Fruit fly (Drosophila melanogaster) whole organism, embryonic: ENCODE measurements around the gene CG31493.

Experiments
- CG10654 ChIP-seq: fragments of 200-800 bp; sonication (Bioruptor generic); optimal IDR thresholded peaks from 2 replicates; lab custom pipeline; 2016; ENCODE audit warnings: missing biosample characterization, missing genetic modification characterization
- CG11456 ChIP-seq: fragments of 200-800 bp; sonication (Bioruptor generic); IDR thresholded peaks from 3 replicates; pipeline ENCODE4 v1.3.6; 2022; ENCODE audit warnings: missing biosample characterization, missing genetic modification characterization
- CG12744 ChIP-seq: fragments of 200-800 bp; sonication (Bioruptor generic); optimal IDR thresholded peaks from 2 replicates; lab custom pipeline; 2016; ENCODE audit warnings: missing biosample characterization, missing genetic modification characterization
- CG13287 ChIP-seq: fragments of 200-800 bp; sonication (Bioruptor generic); IDR thresholded peaks from 2 replicates; pipeline ENCODE4 v1.3.6; 2022; ENCODE audit warnings: missing biosample characterization, missing genetic modification characterization; ENCODE audit not compliant: partially characterized antibody
- CG13894 ChIP-seq: fragments of 200-800 bp; sonication (Bioruptor generic); optimal IDR thresholded peaks from 3 replicates; lab custom pipeline; 2018; ENCODE audit warnings: missing biosample characterization, mild to moderate bottlenecking, missing genetic modification characterization, moderate library complexity
- CG14710 ChIP-seq: fragments of 200-800 bp; sonication (Bioruptor generic); optimal IDR thresholded peaks from 3 replicates; lab custom pipeline; 2019; ENCODE audit warnings: missing biosample characterization, mild to moderate bottlenecking, missing genetic modification characterization, moderate library complexity
- CG17328 ChIP-seq: fragments of 200-800 bp; sonication (Bioruptor generic); IDR thresholded peaks from 2 replicates; pipeline ENCODE4 v1.3.6; 2022; ENCODE audit warnings: missing biosample characterization, missing genetic modification characterization
- CG18262 ChIP-seq: fragments of 200-800 bp; optimal IDR thresholded peaks from 3 replicates; lab custom pipeline; 2019; ENCODE audit warnings: missing biosample characterization, mild to moderate bottlenecking, missing genetic modification characterization, moderate library complexity
- CG1832 ChIP-seq: fragments of 200-800 bp; sonication (Bioruptor generic); optimal IDR thresholded peaks from 2 replicates; lab custom pipeline; 2017; ENCODE audit warnings: missing biosample characterization, mild to moderate bottlenecking, missing genetic modification characterization, inconsistent platforms
- CG18599 ChIP-seq: fragments of 200-800 bp; sonication (Bioruptor generic); optimal IDR thresholded peaks from 3 replicates; lab custom pipeline; 2017; ENCODE audit warnings: missing biosample characterization, missing genetic modification characterization, mild to moderate bottlenecking, moderate library complexity, missing genetic modification reagents
- CG18619 ChIP-seq: fragments of 200-800 bp; sonication (Bioruptor generic); optimal IDR thresholded peaks from 3 replicates; lab custom pipeline; 2017; ENCODE audit warnings: missing biosample characterization, mild to moderate bottlenecking, missing genetic modification characterization
- CG2116 ChIP-seq: fragments of 200-800 bp; sonication (Bioruptor generic); optimal IDR thresholded peaks from 3 replicates; lab custom pipeline; 2018; ENCODE audit warnings: missing biosample characterization, mild to moderate bottlenecking, missing genetic modification characterization
- CG2199 ChIP-seq: fragments of 200-800 bp; sonication (Bioruptor generic); IDR thresholded peaks from 3 replicates; pipeline ENCODE4 v1.3.6; 2022; ENCODE audit warnings: missing biosample characterization, missing genetic modification characterization
- CG2875 ChIP-seq: fragments of 200-800 bp; sonication (Bioruptor generic); optimal IDR thresholded peaks from 2 replicates; lab custom pipeline; 2017; ENCODE audit warnings: missing biosample characterization, mild to moderate bottlenecking, missing genetic modification characterization, missing genetic modification reagents
- CG30431 ChIP-seq: fragments of 200-800 bp; sonication (Bioruptor generic); optimal IDR thresholded peaks from 2 replicates; lab custom pipeline; 2017; ENCODE audit warnings: missing biosample characterization, missing genetic modification characterization
- CG3163 ChIP-seq: fragments of 200-800 bp; sonication (Bioruptor generic); optimal IDR thresholded peaks from 3 replicates; lab custom pipeline; 2016; ENCODE audit warnings: missing biosample characterization, missing genetic modification characterization
- CG34422 ChIP-seq: fragments of 200-800 bp; sonication (Bioruptor generic); IDR thresholded peaks from 3 replicates; pipeline ENCODE4 v1.3.6; 2022; ENCODE audit warnings: missing biosample characterization, missing genetic modification characterization
- CG3726 ChIP-seq: fragments of 200-800 bp; sonication (Bioruptor generic); IDR thresholded peaks from 3 replicates; pipeline ENCODE4, ENCODE4 v1.3.6; 2022; ENCODE audit warnings: missing biosample characterization, missing genetic modification characterization
- CG3847 ChIP-seq: fragments of 200-800 bp; sonication (Bioruptor generic); IDR thresholded peaks from 2 replicates; pipeline ENCODE4 v1.3.6; 2022; ENCODE audit warnings: missing biosample characterization, missing genetic modification characterization
- CG6175 ChIP-seq: fragments of 200-800 bp; sonication (Bioruptor generic); IDR thresholded peaks from 3 replicates; pipeline ENCODE4 v1.3.6; 2022; ENCODE audit warnings: missing biosample characterization, missing genetic modification characterization
- CG6689 ChIP-seq: fragments of 200-800 bp; sonication (Bioruptor generic); IDR thresholded peaks from 2 replicates; pipeline ENCODE4 v1.3.6; 2022; ENCODE audit warnings: missing biosample characterization, missing genetic modification characterization
- CG7357 ChIP-seq: fragments of 200-800 bp; sonication (Bioruptor generic); IDR thresholded peaks from 3 replicates; pipeline ENCODE4 v1.3.6; 2022; ENCODE audit warnings: missing biosample characterization, missing genetic modification characterization
- CG7987 ChIP-seq: fragments of 200-800 bp; sonication (Bioruptor generic); optimal IDR thresholded peaks from 2 replicates; lab custom pipeline; 2018; ENCODE audit warnings: missing biosample characterization, mild to moderate bottlenecking, missing genetic modification characterization, moderate library complexity
- CG9215 ChIP-seq: fragments of 200-800 bp; sonication (Bioruptor generic); IDR thresholded peaks from 2 replicates; pipeline ENCODE4 v1.3.6; 2022; ENCODE audit warnings: missing biosample characterization, missing genetic modification characterization
- CG9727 ChIP-seq: fragments of 200-800 bp; sonication (Bioruptor generic); optimal IDR thresholded peaks from 3 replicates; lab custom pipeline; 2017; ENCODE audit warnings: missing biosample characterization, mild to moderate bottlenecking, missing genetic modification characterization
- CoRest ChIP-seq: fragments of 200-800 bp; sonication (Bioruptor generic); optimal IDR thresholded peaks from 3 replicates; lab custom pipeline; 2018; ENCODE audit warnings: missing biosample characterization, mild to moderate bottlenecking, missing genetic modification characterization, moderate library complexity
- GATAe ChIP-seq: fragments of 200-800 bp; sonication (Bioruptor generic); conservative IDR thresholded peaks from 2 replicates; pipeline ENCODE4 v1.3.6; 2022; ENCODE audit warnings: missing biosample characterization, missing genetic modification characterization
- HLH4C ChIP-seq: fragments of 200-800 bp; sonication (Bioruptor generic); IDR thresholded peaks from 3 replicates; pipeline ENCODE4 v1.3.6; 2022; ENCODE audit warnings: missing biosample characterization, missing genetic modification characterization; ENCODE audit not compliant: partially characterized antibody
- Lhr ChIP-seq: fragments of 200-800 bp; sonication (Bioruptor generic); optimal IDR thresholded peaks from 3 replicates; lab custom pipeline; 2017; ENCODE audit warnings: mild to moderate bottlenecking, missing biosample characterization, missing genetic modification reagents, missing genetic modification characterization
- Nf-YC ChIP-seq: fragments of 200-800 bp; optimal IDR thresholded peaks from 3 replicates; lab custom pipeline; 2019; ENCODE audit warnings: missing biosample characterization, mild to moderate bottlenecking, missing genetic modification characterization, moderate library complexity
- Sry-δ ChIP-seq: fragments of 200-800 bp; sonication (Bioruptor generic); optimal IDR thresholded peaks from 2 replicates; lab custom pipeline; 2016; ENCODE audit warnings: missing biosample characterization, missing genetic modification characterization
- Ssrp ChIP-seq: fragments of 200-800 bp; sonication (Bioruptor generic); optimal IDR thresholded peaks from 2 replicates; lab custom pipeline; 2018; ENCODE audit warnings: missing biosample characterization, mild to moderate bottlenecking, missing genetic modification characterization, moderate library complexity
- abd-A ChIP-seq: fragments of 200-800 bp; sonication (Bioruptor generic); optimal IDR thresholded peaks from 3 replicates; lab custom pipeline; 2019; ENCODE audit warnings: missing biosample characterization, mild to moderate bottlenecking, missing genetic modification characterization, moderate library complexity
- bab2 ChIP-seq: fragments of 200-800 bp; sonication (Bioruptor generic); optimal IDR thresholded peaks from 2 replicates; lab custom pipeline; 2016; ENCODE audit warnings: missing biosample characterization, missing genetic modification characterization
- chinmo ChIP-seq: fragments of 200-800 bp; sonication (Bioruptor generic); IDR thresholded peaks from 4 replicates; pipeline ENCODE4 v1.3.6; 2022; ENCODE audit warnings: missing biosample characterization, missing genetic modification characterization; ENCODE audit not compliant: partially characterized antibody
- ewg ChIP-seq: fragments of 200-800 bp; sonication (Bioruptor generic); optimal IDR thresholded peaks from 3 replicates; lab custom pipeline; 2017; ENCODE audit warnings: mild to moderate bottlenecking, missing biosample characterization, missing genetic modification reagents, missing genetic modification characterization
- eyg ChIP-seq: fragments of 200-800 bp; sonication (Bioruptor generic); optimal IDR thresholded peaks from 3 replicates; lab custom pipeline; 2016; ENCODE audit warnings: missing biosample characterization, missing genetic modification characterization
- grau ChIP-seq: fragments of 200-800 bp; optimal IDR thresholded peaks from 3 replicates; lab custom pipeline; 2019; ENCODE audit warnings: missing biosample characterization, mild to moderate bottlenecking, missing genetic modification characterization, moderate library complexity
- kni ChIP-seq: fragments of 200-800 bp; sonication (Bioruptor generic); optimal IDR thresholded peaks from 3 replicates; lab custom pipeline; 2017; ENCODE audit warnings: mild to moderate bottlenecking, missing biosample characterization, missing genetic modification reagents, missing genetic modification characterization
- lola ChIP-seq, 3 experiments: fragments of >200 bp in 2 of 3; fragments of 200-800 bp in 1 of 3; sonication (Bioruptor generic) in 1 of 3; optimal IDR thresholded peaks; 2 replicates each; lab custom pipeline; 2017 to 2019; ENCODE audit warnings: missing biosample characterization in 3 of 3, missing genetic modification characterization in 3 of 3, mild to moderate bottlenecking in 1 of 3, moderate library complexity in 1 of 3
- oc ChIP-seq: fragments of 200-800 bp; sonication (Bioruptor generic); optimal IDR thresholded peaks from 2 replicates; lab custom pipeline; 2018; ENCODE audit warnings: missing biosample characterization, mild to moderate bottlenecking, missing genetic modification characterization, moderate library complexity
- pita ChIP-seq: fragments of 200-800 bp; sonication (Bioruptor generic); optimal IDR thresholded peaks from 2 replicates; lab custom pipeline; 2017; ENCODE audit warnings: missing biosample characterization, mild to moderate bottlenecking, missing genetic modification characterization
- prd ChIP-seq, 3 experiments: fragments of >200 bp in 2 of 3; fragments of 200-800 bp in 1 of 3; sonication (Bioruptor generic) in 1 of 3; optimal IDR thresholded peaks in 2 of 3; IDR thresholded peaks in 1 of 3; 2 replicates in 2 of 3; 3 replicates in 1 of 3; pipeline versions ENCODE4 v1.3.6 to Lab custom; 2017 to 2022; ENCODE audit warnings: missing biosample characterization in 1 of 3, missing genetic modification characterization in 1 of 3
- row ChIP-seq: fragments of 200-800 bp; sonication (Bioruptor generic); IDR thresholded peaks from 3 replicates; pipeline ENCODE4 v1.3.6; 2022; ENCODE audit warnings: missing biosample characterization, missing genetic modification characterization
- run ChIP-seq: fragments of 200-800 bp; sonication (Bioruptor generic); optimal IDR thresholded peaks from 3 replicates; lab custom pipeline; 2018; ENCODE audit warnings: missing biosample characterization, mild to moderate bottlenecking, missing genetic modification characterization
- seq ChIP-seq: fragments of 200-800 bp; sonication (Bioruptor generic); IDR thresholded peaks from 2 replicates; pipeline ENCODE4 v1.3.6; 2022; ENCODE audit warnings: missing biosample characterization, missing genetic modification characterization
- ssp ChIP-seq: fragments of 200-800 bp; sonication (Bioruptor generic); IDR thresholded peaks from 2 replicates; pipeline ENCODE4 v1.3.6; 2022; ENCODE audit warnings: missing biosample characterization, missing genetic modification characterization
- zf30C ChIP-seq: fragments of 200-800 bp; sonication (Bioruptor generic); optimal IDR thresholded peaks from 3 replicates; lab custom pipeline; 2018; ENCODE audit warnings: missing biosample characterization, mild to moderate bottlenecking, missing genetic modification characterization

The CG31493 gene

DNA sequence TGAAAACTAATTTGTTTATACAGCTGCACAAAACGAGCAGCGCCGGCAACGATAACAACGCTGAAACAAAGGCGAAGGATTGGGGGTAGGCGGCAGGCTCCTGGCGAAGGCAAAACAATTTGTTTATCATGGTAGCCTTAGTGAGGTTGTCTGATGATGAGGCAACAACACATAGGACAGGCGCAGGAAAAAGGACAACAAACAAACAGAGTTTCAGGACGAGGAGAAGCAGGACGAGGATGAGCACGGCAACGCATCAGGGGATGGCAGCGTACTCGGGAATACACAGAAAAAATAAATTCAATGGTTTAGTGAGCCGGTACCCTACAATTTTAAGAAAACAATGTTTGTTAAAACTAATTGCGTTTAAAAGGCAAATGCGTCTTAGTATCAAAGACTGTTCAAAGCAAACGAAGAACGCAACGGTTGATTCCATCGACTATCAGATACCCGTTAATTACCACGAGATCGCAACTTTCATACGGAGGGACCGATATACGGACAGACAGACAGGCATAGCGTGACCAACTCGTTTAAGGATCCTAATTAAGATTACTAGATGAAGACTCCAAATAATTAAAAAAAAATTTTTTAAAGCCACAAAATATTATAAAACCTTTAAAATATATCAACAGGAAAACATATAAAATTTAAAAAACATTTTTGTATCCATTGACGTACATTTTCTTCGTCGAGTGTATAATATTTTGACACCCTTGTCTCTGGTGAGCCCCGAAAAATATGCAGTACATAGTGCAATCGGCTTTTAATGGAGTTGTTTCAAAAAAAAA is 3.5 kb downstream of the CG31493 start (continued):
- TF ChIP-seq CG18599 (GFP tag; lab: Kevin White, UChicago) (no peak), CG3726 (no peak), GATAe (GFP tag; lab: Robert Waterston, UW) (no peak), CG2875 (GFP tag; lab: Kevin White, UChicago) (no peak), CG18262 (peak; percentile 54), pita (GFP tag; lab: Kevin White, UChicago) (no peak), CG13287 (GFP tag; lab: Robert Waterston, UW) (no peak), CG30431 (GFP tag; lab: Kevin White, UChicago) (no peak), run (tag; lab: Kevin White, UChicago) (no peak), CG3163 (GFP tag; lab: Kevin White, UChicago) (no peak), CG1832 (GFP tag; lab: Kevin White, UChicago) (no peak), row (GFP tag; lab: Robert Waterston, UW) (0 out of 3 replicates have a peak, but pooled peaks have one; percentile 16), Ssrp (tag; lab: Kevin White, UChicago) (peak; percentile 3), CG14710 (tag; lab: Kevin White, UChicago) (peak; percentile 40), CG13894 (no peak), grau (tag; lab: Kevin White, UChicago) (no peak), Lhr (GFP tag; lab: Kevin White, UChicago) (no peak), CG10654 (GFP tag; lab: Kevin White, UChicago) (no peak), prd (optimal IDR thresholded peaks at IDR 0.05; lab: Kevin White, UChicago) (no peak), prd (GFP tag; IDR thresholded peaks at IDR 0.05; lab: Robert Waterston, UW) (peak; percentile 14; the same call in 1 of the 3 replicates), CG6175 (no peak), CG11456 (GFP tag; lab: Robert Waterston, UW) (no peak), lola (GFP tag; optimal IDR thresholded peaks at IDR 0.05; lab: Kevin White, UChicago) (peak in 1 of 3 experiments; percentile 60), CG6689 (GFP tag; lab: Robert Waterston, UW) (0 out of 2 replicates have a peak, but pooled peaks have one; percentile 18), zf30C (peak; percentile 62), CG17328 (GFP tag; lab: Robert Waterston, UW) (no peak), eyg (GFP tag; lab: Kevin White, UChicago) (no peak), CG9215 (GFP tag; lab: Robert Waterston, UW) (no peak), CG2199 (GFP tag; lab: Robert Waterston, UW) (no peak), CG3847 (GFP tag; lab: Robert Waterston, UW) (no peak), Sry-δ (no peak), kni (no peak), CG9727 (peak; percentile 53), bab2 (no peak), CG12744 (no peak)

DNA sequence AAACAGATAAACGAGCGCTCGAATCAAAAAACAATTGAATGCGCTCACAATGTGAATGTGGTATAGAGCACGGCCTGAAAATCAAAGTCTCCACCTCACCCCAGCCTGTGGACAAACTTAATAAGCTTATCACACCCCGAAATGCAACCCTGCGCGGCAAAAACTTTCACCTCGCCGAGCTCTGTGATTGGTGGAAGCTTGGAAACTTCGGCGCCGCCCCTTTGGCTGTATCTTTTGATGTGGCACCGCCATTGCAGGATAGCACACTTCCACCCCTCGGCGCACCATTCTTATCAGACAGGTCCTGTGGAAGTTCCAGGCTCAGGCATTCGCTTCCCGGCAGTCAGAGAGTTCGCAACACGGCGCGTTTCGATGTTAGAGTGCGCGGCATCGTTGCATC is 4.5 kb downstream of the CG31493 start, which contains the start of gene Fer1:
Gene Fer1, plus strand, starts transcription at position 326 of the 400 bp plus-strand sequence.
- TF ChIP-seq CG7987 (GFP tag; lab: Kevin White, UChicago) (no peak), abd-A (tag; lab: Kevin White, UChicago) (no peak), oc (tag; lab: Kevin White, UChicago) (peak; percentile 34), CG34422 (0 out of 3 replicates have a peak, but pooled peaks have one; percentile 11), CG9215 (GFP tag; lab: Robert Waterston, UW) (no peak), ssp (GFP tag; lab: Robert Waterston, UW) (peak; percentile 39; the same call in 1 of the 2 replicates), seq (GFP tag; lab: Robert Waterston, UW) (peak; percentile 59; the same call in 1 of the 2 replicates), CG2875 (GFP tag; lab: Kevin White, UChicago) (no peak), CG18619 (GFP tag; lab: Kevin White, UChicago) (no peak), CoRest (tag; lab: Kevin White, UChicago) (no peak), HLH4C (GFP tag; lab: Robert Waterston, UW) (0 out of 3 replicates have a peak, but pooled peaks have one; percentile 20), CG7357 (peak; percentile 60; the same call in 1 of the 3 replicates), CG2116 (GFP tag; lab: Kevin White, UChicago) (peak; percentile 72), Nf-YC (tag; lab: Kevin White, UChicago) (peak; percentile 97), ewg (GFP tag; lab: Kevin White, UChicago) (peak; percentile 24), chinmo (GFP tag; lab: Robert Waterston, UW) (0 out of 4 replicates have a peak, but pooled peaks have one; percentile 27)
